Worm (Caenorhabditis elegans) whole organism, late embryonic: ENCODE measurements around the gene F15B9.11.

Source experiments
- C08G9.2 ChIP-seq: sonication (generic microtip); optimal IDR thresholded peaks from 2 replicates; lab custom pipeline; 2016; ENCODE audit warnings: mild to moderate bottlenecking, missing genetic modification characterization, moderate library complexity, missing compliant biosample characterization
- K09A11.1 ChIP-seq: sonication (generic microtip); optimal IDR thresholded peaks from 2 replicates; lab custom pipeline; 2017; ENCODE audit warnings: antibody characterized with exemption, mild to moderate bottlenecking, missing genetic modification characterization, missing compliant biosample characterization; ENCODE audit not compliant: insufficient read depth
- Y22D7AL.16 ChIP-seq: sonication (generic microtip); optimal IDR thresholded peaks from 2 replicates; lab custom pipeline; 2016; ENCODE audit warnings: missing genetic modification characterization, missing compliant biosample characterization
- ama-1 ChIP-seq: fragments of 150-350 bp; optimal IDR thresholded peaks from 2 replicates; lab custom pipeline; 2014
- ceh-18 ChIP-seq: sonication (generic microtip); optimal IDR thresholded peaks from 2 replicates; lab custom pipeline; 2016; ENCODE audit warnings: missing genetic modification characterization, missing compliant biosample characterization
- ceh-22 ChIP-seq: sonication (generic microtip); optimal IDR thresholded peaks from 2 replicates; lab custom pipeline; 2017; ENCODE audit warnings: missing biosample characterization, missing genetic modification characterization
- ceh-24 ChIP-seq: sonication (generic microtip); optimal IDR thresholded peaks from 2 replicates; lab custom pipeline; 2016; ENCODE audit warnings: mild to moderate bottlenecking, missing genetic modification characterization, missing compliant biosample characterization
- ceh-30 ChIP-seq: fragments of 150-350 bp; optimal IDR thresholded peaks from 2 replicates; lab custom pipeline; 2014; ENCODE audit warnings: missing biosample characterization, missing genetic modification characterization
- ceh-31 ChIP-seq: sonication (generic microtip); optimal IDR thresholded peaks from 2 replicates; lab custom pipeline; 2016; ENCODE audit warnings: missing genetic modification characterization, missing compliant biosample characterization
- ceh-34 ChIP-seq: sonication (generic microtip); optimal IDR thresholded peaks from 2 replicates; lab custom pipeline; 2016; ENCODE audit warnings: mild to moderate bottlenecking, missing genetic modification characterization, missing compliant biosample characterization
- ceh-45 ChIP-seq: fragments of 200-800 bp; sonication (Bioruptor generic); IDR thresholded peaks from 2 replicates; pipeline ENCODE4 v1.3.6; 2022; ENCODE audit warnings: missing genetic modification reagents, missing genetic modification characterization, missing compliant biosample characterization
- ceh-9 ChIP-seq: sonication (generic microtip); optimal IDR thresholded peaks from 2 replicates; lab custom pipeline; 2016; ENCODE audit warnings: mild to moderate bottlenecking, missing genetic modification characterization, inconsistent platforms, missing compliant biosample characterization
- dmd-4 ChIP-seq: sonication (generic microtip); optimal IDR thresholded peaks from 2 replicates; lab custom pipeline; 2016; ENCODE audit warnings: borderline replicate concordance, missing genetic modification characterization, missing compliant biosample characterization
- dve-1 ChIP-seq: sonication (generic microtip); optimal IDR thresholded peaks from 2 replicates; lab custom pipeline; 2017; ENCODE audit warnings: antibody characterized with exemption, mild to moderate bottlenecking, missing genetic modification characterization, missing compliant biosample characterization
- elt-2 ChIP-seq: sonication (generic microtip); optimal IDR thresholded peaks from 2 replicates; lab custom pipeline; 2016; ENCODE audit warnings: missing genetic modification reagents, missing genetic modification characterization, missing compliant biosample characterization
- elt-4 ChIP-seq: sonication (generic microtip); optimal IDR thresholded peaks from 2 replicates; lab custom pipeline; 2016; ENCODE audit warnings: missing genetic modification characterization, missing compliant biosample characterization
- fax-1 ChIP-seq: sonication (generic microtip); optimal IDR thresholded peaks from 2 replicates; lab custom pipeline; 2016; ENCODE audit warnings: missing genotype, missing genetic modification characterization, missing compliant biosample characterization
- gmeb-2 ChIP-seq: sonication (generic microtip); optimal IDR thresholded peaks from 2 replicates; lab custom pipeline; 2016; ENCODE audit warnings: missing genetic modification characterization, inconsistent platforms, missing compliant biosample characterization
- hlh-13 ChIP-seq: fragments of 200-800 bp; sonication (Bioruptor generic); optimal IDR thresholded peaks from 2 replicates; lab custom pipeline; 2018; ENCODE audit warnings: mild to moderate bottlenecking, missing genetic modification characterization, missing compliant biosample characterization
- hlh-30 ChIP-seq: sonication (generic microtip); optimal IDR thresholded peaks from 2 replicates; lab custom pipeline; 2017; ENCODE audit warnings: antibody characterized with exemption, missing genetic modification characterization, missing compliant biosample characterization; ENCODE audit not compliant: insufficient read depth
- hlh-8 ChIP-seq: sonication (generic microtip); optimal IDR thresholded peaks from 2 replicates; lab custom pipeline; 2016; ENCODE audit warnings: missing genotype, missing genetic modification characterization, missing compliant biosample characterization
- lim-6 ChIP-seq: sonication (generic microtip); optimal IDR thresholded peaks from 2 replicates; lab custom pipeline; 2016; ENCODE audit warnings: missing genetic modification characterization, missing compliant biosample characterization
- lin-11 ChIP-seq: fragments of 200-800 bp; sonication (Bioruptor generic); optimal IDR thresholded peaks from 2 replicates; lab custom pipeline; 2018; ENCODE audit warnings: mild to moderate bottlenecking, missing genetic modification characterization, missing compliant biosample characterization
- mec-3 ChIP-seq: sonication (generic microtip); optimal IDR thresholded peaks from 2 replicates; lab custom pipeline; 2016; ENCODE audit warnings: borderline replicate concordance, missing genetic modification characterization, missing compliant biosample characterization
- nfya-1 ChIP-seq: sonication (generic microtip); optimal IDR thresholded peaks from 2 replicates; lab custom pipeline; 2017; ENCODE audit warnings: missing genetic modification characterization, mild to moderate bottlenecking, missing compliant biosample characterization, antibody characterized with exemption, moderate library complexity
- nhr-232 ChIP-seq: sonication (generic microtip); optimal IDR thresholded peaks from 2 replicates; lab custom pipeline; 2016; ENCODE audit warnings: missing genetic modification characterization, missing compliant biosample characterization
- npax-4 ChIP-seq: sonication (generic microtip); optimal IDR thresholded peaks from 2 replicates; lab custom pipeline; 2016; ENCODE audit warnings: missing genetic modification characterization, missing compliant biosample characterization
- pax-1 ChIP-seq: fragments of 150-350 bp; optimal IDR thresholded peaks from 2 replicates; lab custom pipeline; 2014; ENCODE audit warnings: missing biosample characterization, missing genetic modification characterization
- ref-2 ChIP-seq: sonication (generic microtip); optimal IDR thresholded peaks from 2 replicates; lab custom pipeline; 2016; ENCODE audit warnings: missing genetic modification characterization, missing compliant biosample characterization
- rnt-1 ChIP-seq: sonication (generic microtip); optimal IDR thresholded peaks from 2 replicates; lab custom pipeline; 2016; ENCODE audit warnings: missing genetic modification characterization, missing compliant biosample characterization
- syd-9 ChIP-seq: sonication (generic microtip); optimal IDR thresholded peaks from 2 replicates; lab custom pipeline; 2016; ENCODE audit warnings: mild to moderate bottlenecking, missing genetic modification characterization, moderate library complexity, missing compliant biosample characterization
- tbx-2 ChIP-seq: sonication (generic microtip); optimal IDR thresholded peaks from 2 replicates; lab custom pipeline; 2016; ENCODE audit warnings: missing genetic modification characterization, missing compliant biosample characterization
- ttx-3 ChIP-seq: sonication (generic microtip); optimal IDR thresholded peaks from 2 replicates; lab custom pipeline; 2016; ENCODE audit warnings: missing genetic modification reagents, missing genetic modification characterization, missing compliant biosample characterization
- unc-42 ChIP-seq: sonication (generic microtip); optimal IDR thresholded peaks from 2 replicates; lab custom pipeline; 2016; ENCODE audit warnings: missing genotype, missing genetic modification characterization, missing compliant biosample characterization
- unc-55 ChIP-seq: sonication (generic microtip); optimal IDR thresholded peaks from 2 replicates; lab custom pipeline; 2017; ENCODE audit warnings: missing biosample characterization, missing genetic modification reagents, missing genetic modification characterization
- unc-86 ChIP-seq: sonication (generic microtip); optimal IDR thresholded peaks from 2 replicates; lab custom pipeline; 2016; ENCODE audit warnings: missing genetic modification characterization, missing compliant biosample characterization
- zip-5 ChIP-seq: sonication (generic microtip); optimal IDR thresholded peaks from 2 replicates; lab custom pipeline; 2016; ENCODE audit warnings: missing genetic modification characterization, missing compliant biosample characterization
- ztf-16 ChIP-seq: sonication (generic microtip); optimal IDR thresholded peaks from 2 replicates; lab custom pipeline; 2017; ENCODE audit warnings: missing genetic modification characterization, missing compliant biosample characterization

F15B9.11 gene

ce11 chrV:13011904-13012303, 19.2 kb upstream of the F15B9.11 start:
- no peak for TF ChIP-seq gmeb-2 (tag; lab: Kevin White, UChicago)
- peak; percentile 63 for TF ChIP-seq elt-2

- TF ChIP-seq ceh-30: no peak
- TF ChIP-seq nfya-1 (tag; lab: Kevin White, UChicago): peak; percentile 31
- peak; percentile 47 for TF ChIP-seq unc-55 (GFP tag; lab: Kevin White, UChicago)
- TF ChIP-seq ceh-18: peak; percentile 6
- no peak for TF ChIP-seq pax-1
- no peak for TF ChIP-seq mec-3 (tag; lab: Kevin White, UChicago)
- peak; percentile 51 for TF ChIP-seq ceh-31 (tag; lab: Kevin White, UChicago)
- no peak for TF ChIP-seq syd-9 (tag; lab: Kevin White, UChicago)
- no peak for TF ChIP-seq lim-6 (tag; lab: Kevin White, UChicago)
- TF ChIP-seq unc-42 (tag; lab: Kevin White, UChicago): peak; percentile 15
- TF ChIP-seq ttx-3 (tag; lab: Kevin White, UChicago): no peak
Observed at ce11 chrV:13009843-13010242, 17.1 kb upstream of the F15B9.11 start.

- TF ChIP-seq pax-1 (no peak), nhr-232 (no peak), unc-86 (tag; lab: Kevin White, UChicago) (no peak), ref-2 (tag; lab: Kevin White, UChicago) (no peak), hlh-8 (tag; lab: Kevin White, UChicago) (no peak), npax-4 (tag; lab: Kevin White, UChicago) (no peak), ceh-31 (tag; lab: Kevin White, UChicago) (no peak), Y22D7AL.16 (tag; lab: Kevin White, UChicago) (no peak), ceh-34 (no peak), hlh-13 (GFP tag; lab: Kevin White, UChicago) (no peak), ceh-30 (no peak), ceh-9 (tag; lab: Kevin White, UChicago) (no peak), lin-11 (tag; lab: Kevin White, UChicago) (no peak), dmd-4 (no peak), K09A11.1 (tag; lab: Kevin White, UChicago) (no peak), ceh-24 (no peak), tbx-2 (no peak), elt-4 (tag; lab: Kevin White, UChicago) (no peak), ama-1 (lab: Kevin White, UChicago) (no peak)
Observed at ce11 chrV:13009271-13009670, 16.6 kb upstream of the F15B9.11 start.

ce11 chrV:13008825-13009224, 16.1 kb upstream of the F15B9.11 start, which contains the start of gene F15B9.10:
Gene F15B9.10 (minus strand): TSS chrV:13008925.
- TF ChIP-seq ttx-3 (tag; lab: Kevin White, UChicago) (no peak), dve-1 (no peak), unc-42 (tag; lab: Kevin White, UChicago) (no peak), fax-1 (tag; lab: Kevin White, UChicago) (no peak), ref-2 (tag; lab: Kevin White, UChicago) (no peak), ceh-45 (GFP tag; lab: Robert Waterston, UW) (no peak), ceh-34 (no peak), npax-4 (tag; lab: Kevin White, UChicago) (no peak), ztf-16 (no peak), unc-86 (tag; lab: Kevin White, UChicago) (no peak), ceh-18 (no peak), hlh-8 (tag; lab: Kevin White, UChicago) (no peak), ceh-9 (tag; lab: Kevin White, UChicago) (no peak), Y22D7AL.16 (tag; lab: Kevin White, UChicago) (no peak), zip-5 (tag; lab: Kevin White, UChicago) (no peak), ceh-22 (tag; lab: Kevin White, UChicago) (no peak)

ce11 chrV:13006754-13007153, 14.1 kb upstream of the F15B9.11 start:
- TF ChIP-seq ama-1 (lab: Kevin White, UChicago): no peak
- no peak for TF ChIP-seq rnt-1
- TF ChIP-seq C08G9.2: no peak
- TF ChIP-seq hlh-30: no peak
- no peak for TF ChIP-seq ceh-24
- no peak for TF ChIP-seq ceh-9 (tag; lab: Kevin White, UChicago)
